Fruit fly (Drosophila melanogaster) whole organism, pupa: Measurements from ENCODE around the gene CG15629.

Experiments
- CG12605 ChIP-seq: fragments of 200-800 bp; sonication (Bioruptor generic); IDR thresholded peaks from 2 replicates; pipeline ENCODE4 v1.3.6; 2022; ENCODE audit warnings: missing biosample characterization, missing genetic modification characterization
- CG13204 ChIP-seq: fragments of 200-800 bp; sonication (Bioruptor generic); optimal IDR thresholded peaks from 2 replicates; lab custom pipeline; 2018; ENCODE audit warnings: missing biosample characterization, mild to moderate bottlenecking, missing genetic modification characterization, moderate library complexity
- CG14655 ChIP-seq: fragments of 200-800 bp; sonication (Bioruptor generic); optimal IDR thresholded peaks from 3 replicates; lab custom pipeline; 2017; ENCODE audit warnings: mild to moderate bottlenecking, missing biosample characterization, missing genetic modification reagents, missing genetic modification characterization
- CG32121 ChIP-seq: fragments of 200-800 bp; sonication (Bioruptor generic); IDR thresholded peaks from 2 replicates; pipeline ENCODE4 v1.3.6; 2022; ENCODE audit warnings: missing biosample characterization, missing genetic modification characterization
- CG4496 ChIP-seq: fragments of 200-800 bp; sonication (Bioruptor generic); IDR thresholded peaks from 3 replicates; pipeline ENCODE4 v1.3.6; 2022; ENCODE audit warnings: missing biosample characterization, missing genetic modification characterization
- CG8301 ChIP-seq: fragments of 200-800 bp; sonication (Bioruptor generic); optimal IDR thresholded peaks from 2 replicates; lab custom pipeline; 2018; ENCODE audit warnings: missing biosample characterization, mild to moderate bottlenecking, missing genetic modification characterization
- EcR ChIP-seq: fragments of 200-800 bp; sonication (Bioruptor generic); optimal IDR thresholded peaks from 3 replicates; lab custom pipeline; 2019; ENCODE audit warnings: missing biosample characterization, missing genetic modification characterization, mild to moderate bottlenecking, moderate library complexity, missing genetic modification reagents
- Ets98B ChIP-seq: fragments of 200-800 bp; sonication (Bioruptor generic); IDR thresholded peaks from 2 replicates; pipeline ENCODE4 v1.3.6; 2022; ENCODE audit warnings: missing biosample characterization, missing genetic modification characterization
- fd96Ca ChIP-seq: fragments of 200-800 bp; sonication (Bioruptor generic); IDR thresholded peaks from 3 replicates; pipeline ENCODE4 v1.3.6; 2022; ENCODE audit warnings: missing biosample characterization, missing genetic modification characterization
- gl ChIP-seq: fragments of 200-800 bp; sonication (Bioruptor generic); optimal IDR thresholded peaks from 2 replicates; lab custom pipeline; 2018; ENCODE audit warnings: missing biosample characterization, mild to moderate bottlenecking, missing genetic modification characterization

dm6 chr2L:4865400-4865799 is 52.6 kb downstream of the CG15629 start:
- TF ChIP-seq CG13204 (GFP tag; lab: Kevin White, UChicago) (no peak), CG4496 (no peak), EcR (GFP tag; lab: Kevin White, UChicago) (no peak), gl (no peak), CG32121 (GFP tag; lab: Robert Waterston, UW) (no peak), CG14655 (GFP tag; lab: Kevin White, UChicago) (no peak), Ets98B (GFP tag; lab: Robert Waterston, UW) (no peak), CG8301 (tag; lab: Kevin White, UChicago) (no peak), fd96Ca (no peak), CG12605 (GFP tag; lab: Robert Waterston, UW) (no peak)
